Worm (Caenorhabditis elegans) whole organism, L4 larva: ENCODE results near the gene K07E3.2.

Experiments used
- D1046.2 ChIP-seq: fragments of 200-800 bp; sonication (Bioruptor generic); IDR thresholded peaks from 2 replicates; pipeline ENCODE4 v1.3.6; 2022; ENCODE audit warnings: missing genetic modification characterization, missing compliant biosample characterization
- F26F4.8 ChIP-seq: fragments of 200-800 bp; sonication (Bioruptor generic); conservative IDR thresholded peaks from 2 replicates; pipeline ENCODE4 v1.3.6; 2022; ENCODE audit warnings: missing genetic modification characterization, missing compliant biosample characterization
- F49E8.2 ChIP-seq: sonication (generic microtip); optimal IDR thresholded peaks from 2 replicates; lab custom pipeline; 2016; ENCODE audit warnings: missing compliant biosample characterization, mild to moderate bottlenecking, missing genetic modification characterization, borderline replicate concordance
- R02D3.7 ChIP-seq: fragments of 150-350 bp; sonication (generic microtip); optimal IDR thresholded peaks from 3 replicates; lab custom pipeline; 2014; ENCODE audit warnings: missing biosample characterization, missing genetic modification characterization
- T20F7.1 ChIP-seq: fragments of 200-800 bp; sonication (Bioruptor generic); optimal IDR thresholded peaks from 2 replicates; lab custom pipeline; 2018; ENCODE audit warnings: mild to moderate bottlenecking, missing genetic modification characterization, missing compliant biosample characterization
- Y105C5A.15 ChIP-seq: fragments of 200-800 bp; sonication (Bioruptor generic); IDR thresholded peaks from 2 replicates; pipeline ENCODE4 v1.3.6; 2022; ENCODE audit warnings: missing genetic modification characterization, missing compliant biosample characterization
- Y5F2A.4 ChIP-seq: fragments of 200-800 bp; sonication (Bioruptor generic); optimal IDR thresholded peaks from 2 replicates; lab custom pipeline; 2018; ENCODE audit warnings: mild to moderate bottlenecking, missing genetic modification characterization, missing compliant biosample characterization
- ZK546.5 ChIP-seq, 2 experiments: sonication (generic microtip); optimal IDR thresholded peaks; 2 replicates each; lab custom pipeline; 2017; ENCODE audit warnings: missing biosample characterization in 2 of 2, missing genetic modification characterization in 2 of 2
- aly-2 ChIP-seq: sonication (generic microtip); optimal IDR thresholded peaks from 2 replicates; lab custom pipeline; 2018; ENCODE audit warnings: missing biosample characterization, missing genetic modification characterization
- ama-1 ChIP-seq: fragments of 150-350 bp; optimal IDR thresholded peaks from 2 replicates; lab custom pipeline; 2014; ENCODE audit warnings: inconsistent platforms, mixed read lengths
- arid-1 ChIP-seq: fragments of 200-800 bp; sonication (Bioruptor generic); conservative IDR thresholded peaks from 2 replicates; pipeline ENCODE4 v1.3.6; 2022; ENCODE audit warnings: missing genetic modification reagents, missing genetic modification characterization, missing compliant biosample characterization
- attf-4 ChIP-seq: sonication (generic microtip); optimal IDR thresholded peaks from 3 replicates; lab custom pipeline; 2017; ENCODE audit warnings: missing biosample characterization, missing genetic modification characterization
- ceh-20 ChIP-seq: fragments of 200-800 bp; sonication (Bioruptor generic); IDR thresholded peaks from 2 replicates; pipeline ENCODE4 v1.3.6; 2022; ENCODE audit warnings: missing genetic modification reagents, missing genetic modification characterization, missing compliant biosample characterization
- ceh-32 ChIP-seq: sonication (generic microtip); optimal IDR thresholded peaks from 2 replicates; lab custom pipeline; 2016; ENCODE audit warnings: mild to moderate bottlenecking, missing genetic modification characterization, missing compliant biosample characterization; ENCODE audit not compliant: poor library complexity
- ctbp-1 ChIP-seq: fragments of 200-800 bp; sonication (Bioruptor generic); IDR thresholded peaks from 2 replicates; pipeline ENCODE4 v1.3.6; 2022; ENCODE audit warnings: missing genetic modification reagents, missing genetic modification characterization, missing compliant biosample characterization
- daf-8 ChIP-seq: fragments of 200-800 bp; sonication (Bioruptor generic); IDR thresholded peaks from 2 replicates; pipeline ENCODE4 v1.3.6; 2022; ENCODE audit warnings: missing genetic modification characterization, missing compliant biosample characterization
- dmd-6 ChIP-seq: fragments of 200-800 bp; sonication (Bioruptor generic); IDR thresholded peaks from 2 replicates; pipeline ENCODE4 v1.3.6; 2022; ENCODE audit warnings: missing genetic modification reagents, missing genetic modification characterization, missing compliant biosample characterization
- dmd-8 ChIP-seq: fragments of 200-800 bp; sonication (Bioruptor generic); IDR thresholded peaks from 2 replicates; pipeline ENCODE4 v1.3.6; 2022; ENCODE audit warnings: missing genetic modification characterization, missing compliant biosample characterization
- dmd-9 ChIP-seq: fragments of 200-800 bp; sonication (Bioruptor generic); IDR thresholded peaks from 2 replicates; pipeline ENCODE4 v1.3.6; 2022; ENCODE audit warnings: missing genetic modification reagents, missing genetic modification characterization, missing compliant biosample characterization
- dpl-1 ChIP-seq: fragments of 150-350 bp; optimal IDR thresholded peaks from 2 replicates; lab custom pipeline; 2014; ENCODE audit warnings: missing biosample characterization, missing genetic modification reagents, missing genetic modification characterization
- egl-43 ChIP-seq: fragments of 200-800 bp; sonication (Bioruptor generic); IDR thresholded peaks from 2 replicates; pipeline ENCODE4 v1.3.6; 2022; ENCODE audit warnings: missing genetic modification reagents, missing genetic modification characterization, missing compliant biosample characterization
- fkh-10 ChIP-seq: fragments of 150-350 bp; optimal IDR thresholded peaks from 2 replicates; lab custom pipeline; 2014; ENCODE audit warnings: missing biosample characterization, missing genetic modification reagents, missing genetic modification characterization
- gei-8 ChIP-seq: fragments of 200-800 bp; sonication (Bioruptor generic); optimal IDR thresholded peaks from 2 replicates; lab custom pipeline; 2018; ENCODE audit warnings: mild to moderate bottlenecking, missing genetic modification characterization, missing compliant biosample characterization
- hif-1 ChIP-seq, 2 experiments: sonication (generic microtip); optimal IDR thresholded peaks; 2 replicates each; lab custom pipeline; 2016 to 2017; ENCODE audit warnings: missing compliant biosample characterization in 2 of 2, missing genetic modification characterization in 2 of 2, missing genetic modification reagents in 2 of 2, missing genotype in 2 of 2, mild to moderate bottlenecking in 1 of 2
- hmg-1.1 ChIP-seq: fragments of 200-800 bp; sonication (Bioruptor generic); IDR thresholded peaks from 2 replicates; pipeline ENCODE4 v1.3.6; 2022; ENCODE audit warnings: missing genetic modification reagents, missing genetic modification characterization, missing compliant biosample characterization
- lim-7 ChIP-seq: fragments of 200-800 bp; sonication (Bioruptor generic); IDR thresholded peaks from 2 replicates; pipeline ENCODE4 v1.3.6; 2022; ENCODE audit warnings: missing genetic modification characterization, missing compliant biosample characterization
- lin-1 ChIP-seq: fragments of 200-800 bp; sonication (Bioruptor generic); IDR thresholded peaks from 2 replicates; pipeline ENCODE4 v1.3.6; 2022; ENCODE audit warnings: missing genetic modification reagents, missing genetic modification characterization, missing compliant biosample characterization
- lin-29 ChIP-seq: fragments of 200-800 bp; sonication (Bioruptor generic); IDR thresholded peaks from 2 replicates; pipeline ENCODE4 v1.3.6; 2022; ENCODE audit warnings: missing genetic modification reagents, missing genetic modification characterization, missing compliant biosample characterization
- lin-38 ChIP-seq: fragments of 200-800 bp; sonication (Bioruptor generic); IDR thresholded peaks from 2 replicates; pipeline ENCODE4 v1.3.6; 2022; ENCODE audit warnings: missing genetic modification reagents, missing genetic modification characterization, missing compliant biosample characterization
- lin-39 ChIP-seq: fragments of 150-350 bp; optimal IDR thresholded peaks from 2 replicates; lab custom pipeline; 2014; ENCODE audit warnings: missing biosample characterization, missing genetic modification reagents, missing genetic modification characterization
- lir-3 ChIP-seq: sonication (generic microtip); optimal IDR thresholded peaks from 2 replicates; lab custom pipeline; 2016; ENCODE audit warnings: mild to moderate bottlenecking, missing genetic modification characterization, missing compliant biosample characterization
- madf-9 ChIP-seq: fragments of 200-800 bp; sonication (Bioruptor generic); conservative IDR thresholded peaks from 2 replicates; pipeline ENCODE4 v1.3.6; 2022; ENCODE audit warnings: missing genetic modification reagents, missing genetic modification characterization, missing compliant biosample characterization
- mep-1 ChIP-seq: fragments of 150-350 bp; sonication (generic microtip); optimal IDR thresholded peaks from 3 replicates; lab custom pipeline; 2014; ENCODE audit warnings: missing biosample characterization, missing genetic modification characterization
- mxl-2 ChIP-seq: fragments of 200-800 bp; sonication (Bioruptor generic); conservative IDR thresholded peaks from 2 replicates; pipeline ENCODE4 v1.3.6; 2022; ENCODE audit warnings: missing genetic modification reagents, missing genetic modification characterization, missing compliant biosample characterization
- nhr-102 ChIP-seq: sonication (generic microtip); optimal IDR thresholded peaks from 2 replicates; lab custom pipeline; 2016; ENCODE audit warnings: mild to moderate bottlenecking, missing genetic modification characterization, moderate library complexity, missing compliant biosample characterization
- nhr-237 ChIP-seq: sonication (generic microtip); optimal IDR thresholded peaks from 2 replicates; lab custom pipeline; 2017; ENCODE audit warnings: missing biosample characterization, missing genetic modification characterization
- nhr-41 ChIP-seq: fragments of 200-800 bp; sonication (Bioruptor generic); IDR thresholded peaks from 2 replicates; pipeline ENCODE4 v1.3.6; 2022; ENCODE audit warnings: missing genetic modification reagents, missing genetic modification characterization, missing compliant biosample characterization
- nhr-42 ChIP-seq: fragments of 200-800 bp; sonication (Bioruptor generic); IDR thresholded peaks from 2 replicates; pipeline ENCODE4 v1.3.6; 2022; ENCODE audit warnings: missing genetic modification characterization, missing compliant biosample characterization
- php-3 ChIP-seq: fragments of 200-800 bp; sonication (Bioruptor generic); IDR thresholded peaks from 2 replicates; pipeline ENCODE4 v1.3.6; 2022; ENCODE audit warnings: missing genetic modification reagents, missing genetic modification characterization, missing compliant biosample characterization
- pqm-1 ChIP-seq: sonication (generic microtip); optimal IDR thresholded peaks from 2 replicates; lab custom pipeline; 2017; ENCODE audit warnings: missing biosample characterization, missing genetic modification characterization
- rbr-2 ChIP-seq: sonication (generic microtip); optimal IDR thresholded peaks from 2 replicates; lab custom pipeline; 2016; ENCODE audit warnings: missing genotype, missing genetic modification characterization, missing compliant biosample characterization
- saeg-2 ChIP-seq: fragments of 200-800 bp; sonication (Bioruptor generic); IDR thresholded peaks from 2 replicates; pipeline ENCODE4 v1.3.6; 2022; ENCODE audit warnings: missing genetic modification reagents, missing genetic modification characterization, missing compliant biosample characterization
- sdz-12 ChIP-seq: fragments of 200-800 bp; sonication (Bioruptor generic); optimal IDR thresholded peaks from 2 replicates; lab custom pipeline; 2018; ENCODE audit warnings: mild to moderate bottlenecking, missing genetic modification characterization, missing compliant biosample characterization
- snpc-1.2 ChIP-seq: fragments of 200-800 bp; sonication (Bioruptor generic); IDR thresholded peaks from 2 replicates; pipeline ENCODE4 v1.3.6; 2022; ENCODE audit warnings: missing genetic modification reagents, missing genetic modification characterization, missing compliant biosample characterization
- snpc-4 ChIP-seq: fragments of 150-350 bp; optimal IDR thresholded peaks from 2 replicates; lab custom pipeline; 2014; ENCODE audit warnings: missing biosample characterization, missing genetic modification characterization
- spr-1 ChIP-seq: sonication (generic microtip); optimal IDR thresholded peaks from 2 replicates; lab custom pipeline; 2016; ENCODE audit warnings: mild to moderate bottlenecking, missing genetic modification characterization, missing compliant biosample characterization
- tag-97 ChIP-seq: fragments of 200-800 bp; sonication (Bioruptor generic); IDR thresholded peaks from 2 replicates; pipeline ENCODE4 v1.3.6; 2022; ENCODE audit warnings: missing genetic modification characterization, missing compliant biosample characterization
- tra-1 ChIP-seq: fragments of 200-800 bp; sonication (Bioruptor generic); IDR thresholded peaks from 2 replicates; pipeline ENCODE4 v1.3.6; 2022; ENCODE audit warnings: missing genetic modification reagents, missing genetic modification characterization, missing compliant biosample characterization
- unc-39 ChIP-seq: sonication (generic microtip); optimal IDR thresholded peaks from 2 replicates; lab custom pipeline; 2017; ENCODE audit warnings: missing biosample characterization, missing genetic modification characterization
- zag-1 ChIP-seq: fragments of 150-350 bp; optimal IDR thresholded peaks from 2 replicates; lab custom pipeline; 2014; ENCODE audit warnings: missing biosample characterization, missing genetic modification characterization
- ztf-11 ChIP-seq: fragments of 150-350 bp; optimal IDR thresholded peaks from 2 replicates; lab custom pipeline; 2014; ENCODE audit warnings: missing biosample characterization, missing genetic modification characterization

The K07E3.2 gene

ce11 chrX:8086725-8087641 is 17.1 kb upstream of the K07E3.2 start (continued):
- peak; percentile 36; the same call in 1 of the 2 replicates for TF ChIP-seq lin-38
- no peak for TF ChIP-seq aly-2 (tag; lab: Kevin White, UChicago)
- no peak for TF ChIP-seq snpc-1.2 (GFP tag; lab: Robert Waterston, UW)
- no peak for TF ChIP-seq unc-39 (tag; lab: Kevin White, UChicago)
- no peak for TF ChIP-seq snpc-4 (tag; lab: Kevin White, UChicago)
- TF ChIP-seq R02D3.7 (tag; lab: Kevin White, UChicago): no peak
- TF ChIP-seq fkh-10: no peak
- TF ChIP-seq ceh-32: no peak
- no peak for TF ChIP-seq zag-1
- no peak for TF ChIP-seq nhr-237 (tag; lab: Kevin White, UChicago)
- TF ChIP-seq nhr-102 (tag; lab: Kevin White, UChicago): no peak
- no peak for TF ChIP-seq php-3 (GFP tag; lab: Robert Waterston, UW)
- TF ChIP-seq egl-43: no peak
- 0 out of 2 replicates have a peak, but pooled peaks have one; percentile 27 for TF ChIP-seq ceh-20 (GFP tag; lab: Robert Waterston, UW)
- no peak for TF ChIP-seq hif-1 (tag; optimal IDR thresholded peaks at IDR 0.05; lab: Kevin White, UChicago)
- no peak for TF ChIP-seq ctbp-1 (GFP tag; lab: Robert Waterston, UW)
- no peak for TF ChIP-seq rbr-2 (tag; lab: Kevin White, UChicago)
- TF ChIP-seq Y5F2A.4 (GFP tag; lab: Kevin White, UChicago): no peak
- no peak for TF ChIP-seq nhr-42 (GFP tag; lab: Robert Waterston, UW)
- TF ChIP-seq daf-8 (GFP tag; lab: Robert Waterston, UW): no peak
- TF ChIP-seq arid-1 (GFP tag; lab: Robert Waterston, UW): no peak
- no peak for TF ChIP-seq lin-39
- TF ChIP-seq Y105C5A.15 (GFP tag; lab: Robert Waterston, UW): no peak
- TF ChIP-seq sdz-12 (GFP tag; lab: Kevin White, UChicago): no peak
- no peak for TF ChIP-seq hmg-1.1 (GFP tag; lab: Robert Waterston, UW)
- TF ChIP-seq lin-1 (GFP tag; lab: Robert Waterston, UW): no peak
- no peak for TF ChIP-seq madf-9 (GFP tag; lab: Robert Waterston, UW)
- no peak for TF ChIP-seq F49E8.2 (tag; lab: Kevin White, UChicago)
- peak; percentile 45 for TF ChIP-seq mep-1 (tag; lab: Kevin White, UChicago)
- TF ChIP-seq T20F7.1 (GFP tag; lab: Kevin White, UChicago): peak; percentile 2
- TF ChIP-seq dmd-6: peak; percentile 22; the same call in 1 of the 2 replicates
- no peak for TF ChIP-seq dmd-8 (GFP tag; lab: Robert Waterston, UW)
- no peak for TF ChIP-seq pqm-1 (tag; lab: Kevin White, UChicago)
- TF ChIP-seq nhr-41 (GFP tag; lab: Robert Waterston, UW): no peak
- no peak for TF ChIP-seq mxl-2
- TF ChIP-seq spr-1 (tag; lab: Kevin White, UChicago): no peak
- no peak for TF ChIP-seq lim-7 (GFP tag; lab: Robert Waterston, UW)
- TF ChIP-seq attf-4 (tag; lab: Kevin White, UChicago): no peak
- no peak for TF ChIP-seq ZK546.5 (tag; optimal IDR thresholded peaks at IDR 0.05; lab: Kevin White, UChicago)
- no peak for TF ChIP-seq ama-1 (lab: Kevin White, UChicago)
- no peak for TF ChIP-seq F26F4.8 (GFP tag; lab: Robert Waterston, UW)
- no peak for TF ChIP-seq D1046.2
- TF ChIP-seq tag-97 (GFP tag; lab: Robert Waterston, UW): no peak
- no peak for TF ChIP-seq dmd-9 (GFP tag; lab: Robert Waterston, UW)
- TF ChIP-seq saeg-2 (GFP tag; lab: Robert Waterston, UW): no peak
- TF ChIP-seq tra-1 (GFP tag; lab: Robert Waterston, UW): no peak
- TF ChIP-seq gei-8 (GFP tag; lab: Kevin White, UChicago): no peak
- TF ChIP-seq lir-3 (tag; lab: Kevin White, UChicago): no peak
- no peak for TF ChIP-seq dpl-1 (GFP tag; lab: Kevin White, UChicago)
- no peak for TF ChIP-seq ztf-11 (tag; lab: Kevin White, UChicago)
- TF ChIP-seq lin-29 (GFP tag; lab: Robert Waterston, UW): no peak
